Fruit fly (Drosophila melanogaster) whole organism, pupa: ENCODE data around the gene TwdlW.

Experiments
- CG10348 ChIP-seq: fragments of 200-800 bp; sonication (Bioruptor generic); IDR thresholded peaks from 2 replicates; pipeline ENCODE4 v1.3.6; 2022; ENCODE audit warnings: missing biosample characterization, missing genetic modification characterization
- CG12605 ChIP-seq: fragments of 200-800 bp; sonication (Bioruptor generic); IDR thresholded peaks from 2 replicates; pipeline ENCODE4 v1.3.6; 2022; ENCODE audit warnings: missing biosample characterization, missing genetic modification characterization
- CG13204 ChIP-seq: fragments of 200-800 bp; sonication (Bioruptor generic); optimal IDR thresholded peaks from 2 replicates; lab custom pipeline; 2018; ENCODE audit warnings: missing biosample characterization, mild to moderate bottlenecking, missing genetic modification characterization, moderate library complexity
- CG14655 ChIP-seq: fragments of 200-800 bp; sonication (Bioruptor generic); optimal IDR thresholded peaks from 3 replicates; lab custom pipeline; 2017; ENCODE audit warnings: mild to moderate bottlenecking, missing biosample characterization, missing genetic modification reagents, missing genetic modification characterization
- CG15710 ChIP-seq: fragments of 200-800 bp; sonication (Bioruptor generic); optimal IDR thresholded peaks from 2 replicates; lab custom pipeline; 2018; ENCODE audit warnings: missing biosample characterization, mild to moderate bottlenecking, missing genetic modification characterization, moderate library complexity
- CG17806 ChIP-seq: fragments of 200-800 bp; sonication (Bioruptor generic); optimal IDR thresholded peaks from 2 replicates; lab custom pipeline; 2018; ENCODE audit warnings: missing biosample characterization, mild to moderate bottlenecking, missing genetic modification characterization, moderate library complexity
- CG32121 ChIP-seq: fragments of 200-800 bp; sonication (Bioruptor generic); IDR thresholded peaks from 2 replicates; pipeline ENCODE4 v1.3.6; 2022; ENCODE audit warnings: missing biosample characterization, missing genetic modification characterization
- CG34367 ChIP-seq: fragments of 200-800 bp; sonication (Bioruptor generic); optimal IDR thresholded peaks from 2 replicates; lab custom pipeline; 2018; ENCODE audit warnings: missing biosample characterization, mild to moderate bottlenecking, missing genetic modification characterization
- CG4496 ChIP-seq: fragments of 200-800 bp; sonication (Bioruptor generic); IDR thresholded peaks from 3 replicates; pipeline ENCODE4 v1.3.6; 2022; ENCODE audit warnings: missing biosample characterization, missing genetic modification characterization
- CG8159 ChIP-seq: fragments of 200-800 bp; sonication (Bioruptor generic); optimal IDR thresholded peaks from 3 replicates; lab custom pipeline; 2018; ENCODE audit warnings: missing biosample characterization, mild to moderate bottlenecking, missing genetic modification characterization, moderate library complexity
- CG8301 ChIP-seq: fragments of 200-800 bp; sonication (Bioruptor generic); optimal IDR thresholded peaks from 2 replicates; lab custom pipeline; 2018; ENCODE audit warnings: missing biosample characterization, mild to moderate bottlenecking, missing genetic modification characterization
- CG9948 ChIP-seq: fragments of 200-800 bp; sonication (Bioruptor generic); optimal IDR thresholded peaks from 2 replicates; lab custom pipeline; 2018; ENCODE audit warnings: missing biosample characterization, mild to moderate bottlenecking, missing genetic modification characterization, moderate library complexity
- D1 ChIP-seq: fragments of 200-800 bp; sonication (Bioruptor generic); optimal IDR thresholded peaks from 2 replicates; lab custom pipeline; 2018; ENCODE audit warnings: missing biosample characterization, mild to moderate bottlenecking, missing genetic modification characterization, moderate library complexity
- EcR ChIP-seq: fragments of 200-800 bp; sonication (Bioruptor generic); optimal IDR thresholded peaks from 3 replicates; lab custom pipeline; 2019; ENCODE audit warnings: missing biosample characterization, missing genetic modification characterization, mild to moderate bottlenecking, moderate library complexity, missing genetic modification reagents
- Ets98B ChIP-seq: fragments of 200-800 bp; sonication (Bioruptor generic); IDR thresholded peaks from 2 replicates; pipeline ENCODE4 v1.3.6; 2022; ENCODE audit warnings: missing biosample characterization, missing genetic modification characterization
- Pif1A ChIP-seq: fragments of 200-800 bp; sonication (Bioruptor generic); optimal IDR thresholded peaks from 3 replicates; lab custom pipeline; 2016; ENCODE audit warnings: missing biosample characterization, missing genetic modification characterization
- Pif1B ChIP-seq: fragments of 200-800 bp; sonication (Bioruptor generic); optimal IDR thresholded peaks from 3 replicates; lab custom pipeline; 2016; ENCODE audit warnings: missing biosample characterization, missing genetic modification characterization
- Snoo ChIP-seq: fragments of 200-800 bp; sonication (Bioruptor generic); optimal IDR thresholded peaks from 3 replicates; lab custom pipeline; 2017; ENCODE audit warnings: missing biosample characterization, mild to moderate bottlenecking, missing genetic modification characterization, inconsistent platforms
- fd96Ca ChIP-seq: fragments of 200-800 bp; sonication (Bioruptor generic); IDR thresholded peaks from 3 replicates; pipeline ENCODE4 v1.3.6; 2022; ENCODE audit warnings: missing biosample characterization, missing genetic modification characterization
- gl ChIP-seq: fragments of 200-800 bp; sonication (Bioruptor generic); optimal IDR thresholded peaks from 2 replicates; lab custom pipeline; 2018; ENCODE audit warnings: missing biosample characterization, mild to moderate bottlenecking, missing genetic modification characterization
- rn ChIP-seq: fragments of 200-800 bp; sonication (Bioruptor generic); IDR thresholded peaks from 2 replicates; pipeline ENCODE4 v1.3.6; 2022; ENCODE audit warnings: missing biosample characterization, missing genetic modification characterization

The TwdlW gene

DNA sequence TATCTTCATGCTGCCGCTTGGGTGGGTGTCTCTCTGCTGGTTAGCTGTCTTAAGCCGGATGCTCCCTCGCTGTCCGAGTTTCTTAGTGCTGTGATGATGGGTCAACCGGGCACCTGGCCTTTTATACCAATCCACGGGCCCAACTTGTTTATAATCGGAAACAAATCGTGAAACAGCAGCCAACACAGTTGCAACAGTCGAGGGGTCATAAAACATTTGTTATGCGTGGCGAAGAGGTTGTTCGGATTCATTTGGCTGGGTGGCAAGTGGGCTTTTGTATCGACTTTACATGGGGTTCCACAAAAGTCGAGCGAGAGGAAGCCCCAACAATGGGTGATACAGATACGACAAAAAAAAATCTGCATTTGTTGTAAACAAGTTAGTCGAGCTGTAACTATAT lies at the start of gene TwdlW:
Gene TwdlW, minus strand, starts transcription at position 101 of the 400 bp plus-strand sequence.
- TF ChIP-seq Ets98B (GFP tag; lab: Robert Waterston, UW) (no peak), CG17806 (tag; lab: Kevin White, UChicago) (no peak), CG32121 (no peak), CG8159 (tag; lab: Kevin White, UChicago) (no peak), CG10348 (no peak), EcR (GFP tag; lab: Kevin White, UChicago) (no peak), Pif1A (GFP tag; lab: Kevin White, UChicago) (no peak), fd96Ca (no peak), CG13204 (GFP tag; lab: Kevin White, UChicago) (no peak), CG12605 (GFP tag; lab: Robert Waterston, UW) (no peak), Pif1B (GFP tag; lab: Kevin White, UChicago) (no peak), rn (GFP tag; lab: Robert Waterston, UW) (no peak), CG8301 (tag; lab: Kevin White, UChicago) (no peak), CG4496 (no peak), Snoo (tag; lab: Kevin White, UChicago) (no peak), CG9948 (tag; lab: Kevin White, UChicago) (no peak), D1 (tag; lab: Kevin White, UChicago) (no peak), CG34367 (tag; lab: Kevin White, UChicago) (no peak)

DNA sequence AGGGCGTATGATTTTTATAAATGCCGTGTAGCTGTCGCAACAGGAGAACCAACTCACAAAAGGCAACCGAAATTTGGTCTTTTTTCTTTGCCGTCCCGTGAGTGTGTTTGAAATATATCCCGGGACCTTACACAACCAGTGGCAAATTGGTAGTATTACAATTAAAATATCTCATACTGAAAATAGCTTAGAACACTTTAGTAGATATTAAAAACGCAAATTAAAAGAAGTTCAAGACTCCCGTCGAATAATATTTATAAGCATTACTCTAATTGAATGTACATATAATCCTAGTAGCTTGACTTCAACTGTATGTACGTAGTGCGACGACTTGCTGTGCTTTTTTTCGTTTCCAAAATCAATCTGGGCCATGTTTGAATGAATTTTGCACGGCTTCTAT lies 35.9 kb upstream of the TwdlW start:
- no peak for TF ChIP-seq CG12605 (GFP tag; lab: Robert Waterston, UW)
- no peak for TF ChIP-seq Ets98B (GFP tag; lab: Robert Waterston, UW)
- no peak for TF ChIP-seq Pif1B (GFP tag; lab: Kevin White, UChicago)
- no peak for TF ChIP-seq CG15710
- no peak for TF ChIP-seq EcR (GFP tag; lab: Kevin White, UChicago)
- no peak for TF ChIP-seq fd96Ca
- no peak for TF ChIP-seq CG10348
- no peak for TF ChIP-seq D1 (tag; lab: Kevin White, UChicago)
- TF ChIP-seq CG9948 (tag; lab: Kevin White, UChicago) = no peak
- TF ChIP-seq Snoo (tag; lab: Kevin White, UChicago) = no peak
- TF ChIP-seq Pif1A (GFP tag; lab: Kevin White, UChicago) = no peak
- TF ChIP-seq CG32121 = no peak
- no peak for TF ChIP-seq CG13204 (GFP tag; lab: Kevin White, UChicago)
- no peak for TF ChIP-seq CG17806 (tag; lab: Kevin White, UChicago)
- no peak for TF ChIP-seq CG4496
- TF ChIP-seq CG8159 (tag; lab: Kevin White, UChicago) = no peak
- no peak for TF ChIP-seq gl (tag; lab: Kevin White, UChicago)
- TF ChIP-seq rn (GFP tag; lab: Robert Waterston, UW) = no peak
- TF ChIP-seq CG34367 (tag; lab: Kevin White, UChicago) = no peak

DNA sequence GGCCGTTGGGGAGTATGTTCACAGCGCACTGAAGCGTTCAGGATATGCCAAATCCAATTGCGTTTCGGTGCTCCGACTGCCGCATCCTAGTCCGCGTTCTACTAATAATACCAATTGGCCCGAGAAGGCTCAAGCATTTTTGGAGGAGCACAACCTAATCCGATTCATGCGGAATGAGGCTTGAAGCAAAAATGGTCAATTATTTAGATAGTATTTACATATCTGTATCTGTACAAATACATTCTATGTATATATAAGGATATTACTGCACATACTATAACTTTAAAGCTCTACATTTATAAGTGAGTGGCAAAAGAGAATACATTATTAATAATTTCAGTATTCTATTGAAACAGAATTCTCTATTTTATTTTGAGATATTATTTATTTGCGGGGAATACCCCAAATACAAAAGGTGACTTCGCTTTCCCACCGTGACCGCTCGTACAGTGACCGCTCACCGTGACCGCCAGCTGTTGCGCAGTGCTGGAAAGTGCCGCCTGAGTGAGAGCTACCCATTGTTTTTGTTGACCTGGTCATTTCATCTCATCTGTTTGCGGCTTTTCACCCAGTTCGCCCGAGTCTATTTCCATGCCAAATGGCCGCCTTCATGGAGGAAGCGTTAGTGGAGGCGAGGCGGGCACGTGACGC lies 9.3 kb upstream of the TwdlW start, which contains the start of gene CG5292:
Gene CG5292, plus strand, starts transcription at position 486 of the 651 bp plus-strand sequence.
- peak; percentile 30 for TF ChIP-seq CG8159 (tag; lab: Kevin White, UChicago)
- peak; percentile 78 for TF ChIP-seq CG4496
- TF ChIP-seq Pif1B (GFP tag; lab: Kevin White, UChicago) = peak; percentile 41
- peak; percentile 69 for TF ChIP-seq Ets98B (GFP tag; lab: Robert Waterston, UW)
- no peak for TF ChIP-seq CG10348
- peak; percentile 42; the same call in 1 of the 2 replicates for TF ChIP-seq CG32121
- peak; percentile 63 for TF ChIP-seq CG12605 (GFP tag; lab: Robert Waterston, UW)
- peak; percentile 29 for TF ChIP-seq CG15710
- no peak for TF ChIP-seq Snoo (tag; lab: Kevin White, UChicago)

DNA sequence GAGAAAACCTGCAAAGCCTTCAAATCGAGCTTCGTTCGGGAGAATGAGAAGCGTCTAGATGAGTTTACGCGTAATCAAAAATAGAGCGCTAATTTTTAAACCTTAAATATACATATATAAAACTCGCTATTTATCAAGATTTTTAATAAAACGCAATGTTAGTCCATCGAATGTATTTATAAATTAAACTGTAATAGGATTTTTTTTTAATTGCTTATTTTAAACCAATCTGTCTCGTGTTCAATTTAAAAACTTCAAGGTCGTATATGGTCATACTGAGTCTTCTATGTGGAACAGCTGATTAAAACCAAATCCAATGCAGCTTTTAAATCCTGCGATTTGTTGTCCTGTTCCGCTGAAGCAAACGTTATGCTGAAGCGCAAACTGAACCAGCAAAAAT lies 8.1 kb upstream of the TwdlW start, which contains the start of gene Smug:
Gene Smug, plus strand, starts transcription at position 301 of the 400 bp plus-strand sequence.
- TF ChIP-seq CG15710 (no peak), Pif1B (GFP tag; lab: Kevin White, UChicago) (no peak), EcR (GFP tag; lab: Kevin White, UChicago) (no peak), CG32121 (no peak), Pif1A (GFP tag; lab: Kevin White, UChicago) (no peak), CG4496 (no peak), rn (GFP tag; lab: Robert Waterston, UW) (no peak), CG10348 (no peak), Ets98B (GFP tag; lab: Robert Waterston, UW) (no peak), CG8301 (tag; lab: Kevin White, UChicago) (no peak), D1 (tag; lab: Kevin White, UChicago) (no peak), CG17806 (tag; lab: Kevin White, UChicago) (no peak), Snoo (tag; lab: Kevin White, UChicago) (no peak), CG14655 (no peak)

DNA sequence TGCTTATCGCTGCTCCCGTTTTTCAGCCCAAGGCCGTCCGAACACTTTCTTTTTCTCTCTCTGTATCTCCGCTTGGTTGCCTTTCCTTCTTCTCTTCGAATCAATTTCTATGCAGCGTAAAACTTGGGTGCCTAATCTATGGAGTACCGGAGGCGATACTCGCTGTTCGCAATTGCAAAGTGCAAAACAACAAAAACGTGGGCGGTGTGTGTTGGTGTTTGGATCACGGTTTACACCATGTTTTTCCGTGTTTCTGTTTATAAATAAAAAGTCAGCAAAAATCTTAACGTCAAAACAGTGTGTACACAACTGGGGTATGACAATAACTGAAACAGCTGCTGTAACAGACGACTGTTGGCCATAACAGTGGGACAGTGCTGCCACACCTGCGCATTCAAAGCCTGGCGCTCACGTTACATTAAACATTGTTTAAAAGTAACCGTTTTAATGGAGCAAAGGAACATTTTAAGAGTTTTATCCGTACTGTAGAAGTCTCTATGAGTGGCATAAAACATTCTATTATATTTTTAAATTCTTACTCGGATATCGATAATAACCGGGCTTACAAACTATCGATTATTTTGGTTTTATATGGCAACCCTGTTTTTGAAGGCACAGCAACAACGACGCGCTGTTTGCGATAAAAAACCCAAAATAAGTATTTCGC lies 7.0 kb upstream of the TwdlW start, which contains the start of the genes m-cup and Det:
Gene m-cup, minus strand, starts transcription at position 333 of the 667 bp plus-strand sequence.
Gene Det, plus strand, starts transcription at position 588 of the 667 bp plus-strand sequence.
- TF ChIP-seq CG9948 (tag; lab: Kevin White, UChicago) = no peak
- no peak for TF ChIP-seq CG14655
- TF ChIP-seq CG4496 = 0 out of 3 replicates have a peak, but pooled peaks have one; percentile 41
